Worm (Caenorhabditis elegans): Measurements from ENCODE around the gene try-5.

- TF ChIP-seq nhr-6 (tag; optimal IDR thresholded peaks at IDR 0.05) = peak; percentile 29
- TF ChIP-seq lin-11 (tag; optimal IDR thresholded peaks at IDR 0.05) = no peak
- TF ChIP-seq snpc-4 (tag; optimal IDR thresholded peaks at IDR 0.05) = no peak
- TF ChIP-seq nhr-25 (tag; optimal IDR thresholded peaks at IDR 0.05) = no peak
- no peak for TF ChIP-seq ztf-4 (tag; optimal IDR thresholded peaks at IDR 0.05)
These were observed at the start of gene try-5, which contains the start of gene K07B1.7 for ce11 chrV:9346804-9347203.
